Worm (Caenorhabditis elegans) whole organism, dauer: ENCODE results near the gene prk-1.

Experiments used
- unc-62 ChIP-seq: sonication (generic microtip); optimal IDR thresholded peaks from 2 replicates; lab custom pipeline; 2017; ENCODE audit warnings: missing biosample characterization, missing genetic modification reagents, missing genetic modification characterization

prk-1 gene

DNA sequence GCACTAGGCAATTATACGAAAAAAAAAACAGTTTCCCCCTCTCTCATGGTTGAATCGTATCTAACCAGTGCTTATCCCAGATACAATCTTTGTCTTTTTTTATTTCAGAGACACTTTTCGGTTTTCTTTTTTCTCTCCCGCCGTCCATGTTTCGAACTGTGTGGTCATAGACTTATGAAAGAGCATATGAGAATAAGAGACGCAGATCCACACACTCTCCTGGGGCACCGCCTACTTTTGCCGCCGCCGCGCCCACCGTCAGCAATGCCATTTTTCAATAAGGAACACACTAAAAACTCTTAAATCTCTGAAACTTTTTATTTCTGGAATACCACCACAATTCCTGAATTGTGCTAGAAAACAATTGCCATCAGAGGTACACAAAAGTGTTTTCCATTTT is at the start of gene prk-1:
Gene prk-1, plus strand, starts transcription at position 269 of the 400 bp plus-strand sequence.
- TF ChIP-seq unc-62 (GFP tag; lab: Kevin White, UChicago), result no peak

ce11 chrIII:6945319-6945718 is 44.6 kb upstream of the prk-1 start:
- TF ChIP-seq unc-62 (GFP tag; lab: Kevin White, UChicago), result no peak

- TF ChIP-seq unc-62 (GFP tag; lab: Kevin White, UChicago), result no peak
Observed at ce11 chrIII:6945747-6946146, 44.2 kb upstream of the prk-1 start, which contains the start of gene abu-13. Gene abu-13, minus strand, starts transcription at chrIII:6945898.

ce11 chrIII:6946382-6946781 is 43.6 kb upstream of the prk-1 start, which contains the start of gene let-711:
Gene let-711, plus strand, starts transcription at chrIII:6946718.
- TF ChIP-seq unc-62 (GFP tag; lab: Kevin White, UChicago), result no peak

DNA sequence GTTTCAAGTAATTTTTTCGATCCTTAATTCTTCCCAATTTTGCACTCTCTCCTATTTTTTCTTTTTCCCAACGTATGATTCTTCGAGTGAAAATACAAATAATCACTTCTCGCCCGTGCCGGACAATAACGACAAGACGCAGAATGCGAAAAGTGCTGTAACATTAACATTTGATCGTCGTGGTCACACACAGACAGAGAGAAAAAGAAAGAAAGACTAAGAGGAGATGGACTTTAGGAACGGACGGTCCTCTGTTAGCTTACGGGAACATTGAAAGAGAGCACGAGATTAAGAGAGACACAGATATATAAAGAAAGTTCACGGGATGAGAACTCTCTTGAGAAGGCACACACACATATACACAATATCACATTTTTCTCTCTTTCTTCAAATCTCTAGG is 42.1 kb upstream of the prk-1 start:
- TF ChIP-seq unc-62 (GFP tag; lab: Kevin White, UChicago), result no peak

DNA sequence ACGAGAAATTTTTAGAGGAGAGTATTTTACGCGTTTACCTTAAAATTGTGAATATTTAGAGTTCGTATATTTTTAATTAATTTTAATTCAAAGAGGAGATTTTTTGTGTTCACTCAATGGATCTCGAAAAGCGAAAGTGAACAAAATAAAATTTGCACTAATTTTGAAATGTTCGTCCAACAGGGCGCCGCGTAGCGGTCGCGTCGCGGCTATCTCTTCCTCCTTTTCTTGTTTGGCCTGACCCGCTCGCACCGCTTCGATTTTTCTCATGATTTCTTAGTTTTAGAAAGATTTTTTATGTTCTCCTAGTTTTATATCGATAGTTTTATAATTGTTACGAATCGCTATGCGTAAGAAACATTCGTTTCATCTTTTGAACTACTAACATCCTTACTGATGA is 38.5 kb upstream of the prk-1 start:
- no peak for TF ChIP-seq unc-62 (GFP tag; lab: Kevin White, UChicago)

ce11 chrIII:6953373-6953772 is 36.6 kb upstream of the prk-1 start:
- TF ChIP-seq unc-62 (GFP tag; lab: Kevin White, UChicago), result no peak

DNA sequence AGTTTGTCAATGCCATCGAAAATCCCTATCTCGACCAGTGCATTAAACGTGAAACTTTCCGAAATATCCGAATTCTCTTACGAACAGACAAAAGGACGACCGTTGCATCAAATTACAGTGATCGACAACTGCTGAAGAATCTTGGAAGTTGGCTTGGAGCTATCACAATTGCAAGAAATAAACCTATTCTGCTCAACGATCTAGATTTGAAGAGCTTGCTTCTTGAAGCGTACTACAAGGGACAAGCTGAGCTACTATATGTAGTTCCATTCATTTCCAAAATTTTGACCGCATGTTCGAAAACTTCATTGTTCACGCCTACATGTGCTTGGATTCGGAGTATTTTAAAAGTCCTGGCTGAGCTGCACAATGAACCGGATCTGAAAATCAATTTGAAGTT is 36.0 kb upstream of the prk-1 start:
- TF ChIP-seq unc-62 (GFP tag; lab: Kevin White, UChicago), result no peak

ce11 chrIII:6955766-6956165 is 34.2 kb upstream of the prk-1 start:
- TF ChIP-seq unc-62 (GFP tag; lab: Kevin White, UChicago), result no peak

DNA sequence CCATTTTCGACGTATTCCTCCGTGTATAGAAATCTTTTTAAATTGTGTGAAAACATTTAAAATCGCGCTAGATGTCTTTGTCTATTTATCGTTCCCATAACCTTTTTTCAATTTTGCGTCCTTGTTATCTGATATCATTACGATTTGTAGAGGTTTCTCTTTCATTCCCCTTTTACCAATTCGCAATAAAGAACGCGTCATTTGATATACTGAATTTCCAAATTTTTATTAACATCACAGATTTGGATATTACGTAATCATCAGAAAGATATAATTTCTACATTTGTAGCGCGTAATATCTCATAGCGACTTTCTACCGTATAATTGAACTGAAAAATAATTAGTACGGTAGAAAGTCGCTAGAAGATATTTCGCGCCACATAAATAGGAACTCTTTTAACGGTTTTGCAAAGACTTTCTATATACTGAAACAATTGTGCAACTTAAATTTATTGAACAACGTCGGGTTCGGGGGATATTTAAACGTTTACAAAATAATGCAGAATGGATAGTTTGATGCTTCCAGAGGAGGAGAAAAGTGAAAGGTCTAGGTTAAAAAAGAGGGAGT is 31.2 kb upstream of the prk-1 start:
- no peak for TF ChIP-seq unc-62 (GFP tag; lab: Kevin White, UChicago)

DNA sequence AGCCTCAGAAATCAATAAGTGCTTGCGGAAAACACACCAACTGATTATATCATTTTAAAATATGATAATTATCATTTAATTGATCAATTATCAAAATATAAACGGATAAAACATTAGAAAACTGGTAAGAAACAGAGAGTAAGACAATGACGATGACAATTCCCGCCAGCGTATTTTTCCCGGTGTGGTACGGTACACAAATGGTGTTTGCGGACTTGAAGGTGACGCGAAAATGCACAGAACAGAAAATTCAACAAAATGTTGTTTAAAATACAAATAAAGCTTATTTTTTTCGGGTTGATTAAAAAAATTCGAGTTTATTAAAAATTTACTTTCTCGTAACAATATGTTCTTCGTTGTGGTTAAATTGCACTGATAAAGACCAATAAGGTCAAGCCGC is 28.8 kb upstream of the prk-1 start:
- TF ChIP-seq unc-62 (GFP tag; lab: Kevin White, UChicago), result no peak

ce11 chrIII:6961937-6962504 is 27.9 kb upstream of the prk-1 start, which contains the start of the genes rpn-6.1 and F57B9.1:
Gene rpn-6.1, minus strand, starts transcription at chrIII:6962001.
Gene F57B9.1, plus strand, starts transcription at chrIII:6962090.
- no peak for TF ChIP-seq unc-62 (GFP tag; lab: Kevin White, UChicago)

- no peak for TF ChIP-seq unc-62 (GFP tag; lab: Kevin White, UChicago)
Observed at ce11 chrIII:6968080-6968639, 21.8 kb upstream of the prk-1 start, which contains the start of gene panl-2. Gene panl-2, minus strand, starts transcription at chrIII:6968130.

- no peak for TF ChIP-seq unc-62 (GFP tag; lab: Kevin White, UChicago)
Observed at ce11 chrIII:6968655-6969054, 21.3 kb upstream of the prk-1 start.

DNA sequence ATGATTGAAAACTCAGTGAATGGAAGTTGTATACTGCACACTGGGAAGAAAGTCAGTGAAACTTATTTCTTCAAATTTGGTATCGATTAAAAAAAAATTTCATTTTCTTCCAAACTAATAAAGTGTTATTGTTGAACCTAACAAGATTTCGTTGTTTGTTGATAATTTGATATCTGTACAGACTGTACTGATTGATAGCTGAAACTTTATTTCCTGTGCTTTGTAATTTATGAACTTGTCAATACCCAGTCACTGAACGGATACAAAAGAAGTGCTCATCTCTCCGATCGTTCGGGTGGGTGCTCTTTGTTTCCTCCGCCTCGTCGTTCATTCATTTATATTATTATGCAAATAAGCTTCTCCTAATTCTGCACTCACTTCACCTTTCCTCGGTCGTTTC is 20.9 kb upstream of the prk-1 start, which contains the start of gene F31E3.12:
Gene F31E3.12, plus strand, starts transcription at position 301 of the 400 bp plus-strand sequence.
- TF ChIP-seq unc-62 (GFP tag; lab: Kevin White, UChicago), result no peak

ce11 chrIII:6969781-6970342 is 20.1 kb upstream of the prk-1 start:
- TF ChIP-seq unc-62 (GFP tag; lab: Kevin White, UChicago), result no peak
